Worm (Caenorhabditis elegans) whole organism, L1 larva: ENCODE results near the gene T08G5.3.
A peak's percentile ranks its signal among the peaks of the same experiment; 100 is the strongest.

Experiments
- ceh-82 ChIP-seq, 3 experiments: fragments of 150-350 bp in 1 of 3; sonication (generic microtip) in 2 of 3; optimal IDR thresholded peaks; 2 replicates each; lab custom pipeline; 2014 to 2017; ENCODE audit warnings: missing biosample characterization in 3 of 3, missing genetic modification characterization in 3 of 3
- egl-27 ChIP-seq, 2 experiments: fragments of 150-350 bp in 1 of 2; sonication (generic microtip); optimal IDR thresholded peaks; 3 replicates each; lab custom pipeline; 2017 to 2018; ENCODE audit warnings: missing biosample characterization in 2 of 2, missing genetic modification characterization in 2 of 2, missing genetic modification reagents in 2 of 2
- elt-2 ChIP-seq: sonication (generic microtip); optimal IDR thresholded peaks from 2 replicates; lab custom pipeline; 2016; ENCODE audit warnings: missing genetic modification characterization, mild to moderate bottlenecking, inconsistent platforms, missing compliant biosample characterization, missing genetic modification reagents
- hlh-4 ChIP-seq: sonication (generic microtip); optimal IDR thresholded peaks from 2 replicates; lab custom pipeline; 2016; ENCODE audit warnings: mild to moderate bottlenecking, missing genetic modification characterization, missing compliant biosample characterization
- lin-14 ChIP-seq: fragments of 200-800 bp; sonication (Bioruptor generic); optimal IDR thresholded peaks from 2 replicates; lab custom pipeline; 2018; ENCODE audit warnings: mild to moderate bottlenecking, missing genetic modification characterization, moderate library complexity, missing compliant biosample characterization
- mdl-1 ChIP-seq, 2 experiments: fragments of 150-350 bp; optimal IDR thresholded peaks; 2 replicates each; lab custom pipeline; 2014 to 2017; ENCODE audit warnings: missing biosample characterization in 2 of 2, missing genetic modification characterization in 2 of 2, inconsistent platforms in 1 of 2
- nhr-12 ChIP-seq: sonication (generic microtip); optimal IDR thresholded peaks from 2 replicates; lab custom pipeline; 2017; ENCODE audit warnings: missing biosample characterization, missing genetic modification characterization
- rnt-1 ChIP-seq: sonication (generic microtip); optimal IDR thresholded peaks from 2 replicates; lab custom pipeline; 2016; ENCODE audit warnings: mild to moderate bottlenecking, missing genetic modification characterization, moderate library complexity, missing compliant biosample characterization
- snpc-4 ChIP-seq: fragments of 150-350 bp; optimal IDR thresholded peaks from 2 replicates; lab custom pipeline; 2014; ENCODE audit warnings: missing biosample characterization, missing genetic modification characterization
- unc-30 ChIP-seq: sonication (generic microtip); optimal IDR thresholded peaks from 2 replicates; lab custom pipeline; 2017; ENCODE audit warnings: missing biosample characterization, missing genetic modification characterization
- ztf-11 ChIP-seq, 2 experiments: sonication (generic microtip); optimal IDR thresholded peaks; 2 replicates each; lab custom pipeline; 2016 to 2017; ENCODE audit warnings: missing genetic modification characterization in 2 of 2, missing biosample characterization in 1 of 2, missing compliant biosample characterization in 1 of 2

ce11 chrV:14008353-14008859 is 18.9 kb downstream of the T08G5.3 start:
- TF ChIP-seq nhr-12 (tag; lab: Kevin White, UChicago) = no peak
- peak; percentile 42 for TF ChIP-seq lin-14 (GFP tag; lab: Kevin White, UChicago)
- TF ChIP-seq elt-2 = no peak
- no peak for TF ChIP-seq rnt-1
- TF ChIP-seq unc-30 = no peak
- TF ChIP-seq egl-27 (tag; optimal IDR thresholded peaks at IDR 0.05; lab: Kevin White, UChicago) = no peak
- TF ChIP-seq snpc-4 (tag; lab: Kevin White, UChicago) = no peak
- no peak for TF ChIP-seq ztf-11 (tag; optimal IDR thresholded peaks at IDR 0.05; lab: Kevin White, UChicago)
- no peak for TF ChIP-seq hlh-4 (tag; lab: Kevin White, UChicago)
- TF ChIP-seq ceh-82 (tag; optimal IDR thresholded peaks at IDR 0.05; lab: Kevin White, UChicago) = no peak
- no peak for TF ChIP-seq mdl-1 (tag; optimal IDR thresholded peaks at IDR 0.05; lab: Kevin White, UChicago)
